Fruit fly (Drosophila melanogaster) whole organism, prepupa: ENCODE results near the gene CG1317.

ENCODE experiments used
- CG15336 ChIP-seq: fragments of 200-800 bp; sonication (Bioruptor generic); IDR thresholded peaks from 2 replicates; pipeline ENCODE4 v1.3.6; 2022; ENCODE audit warnings: missing biosample characterization, missing genetic modification characterization
- CG31627 ChIP-seq: fragments of 200-800 bp; sonication (Bioruptor generic); optimal IDR thresholded peaks from 3 replicates; lab custom pipeline; 2016; ENCODE audit warnings: missing biosample characterization, missing genetic modification characterization
- CG34406 ChIP-seq: fragments of 200-800 bp; sonication (Bioruptor generic); optimal IDR thresholded peaks from 3 replicates; lab custom pipeline; 2016; ENCODE audit warnings: missing biosample characterization, missing genetic modification characterization
- CG6163 ChIP-seq: fragments of 200-800 bp; sonication (Bioruptor generic); IDR thresholded peaks from 3 replicates; pipeline ENCODE4 v1.3.6; 2022; ENCODE audit warnings: missing biosample characterization, missing genetic modification characterization
- CG6792 ChIP-seq: fragments of 200-800 bp; sonication (Bioruptor generic); optimal IDR thresholded peaks from 3 replicates; lab custom pipeline; 2016; ENCODE audit warnings: missing biosample characterization, missing genetic modification characterization
- CG8319 ChIP-seq: fragments of 200-800 bp; sonication (Bioruptor generic); optimal IDR thresholded peaks from 3 replicates; lab custom pipeline; 2016; ENCODE audit warnings: missing biosample characterization, missing genetic modification characterization
- Gug ChIP-seq: fragments of 200-800 bp; sonication (Bioruptor generic); IDR thresholded peaks from 2 replicates; pipeline ENCODE4 v1.3.6; 2022; ENCODE audit warnings: missing biosample characterization, missing genetic modification characterization
- Hr4 ChIP-seq: fragments of 200-800 bp; sonication (Bioruptor generic); optimal IDR thresholded peaks from 3 replicates; lab custom pipeline; 2016; ENCODE audit warnings: missing biosample characterization, missing genetic modification characterization
- Lpt ChIP-seq: fragments of 200-800 bp; sonication (Bioruptor generic); optimal IDR thresholded peaks from 3 replicates; lab custom pipeline; 2016; ENCODE audit warnings: missing biosample characterization, missing genetic modification characterization
- Smox ChIP-seq: fragments of 200-800 bp; sonication (Bioruptor generic); optimal IDR thresholded peaks from 3 replicates; lab custom pipeline; 2016; ENCODE audit warnings: missing biosample characterization, missing genetic modification characterization
- Sox102F ChIP-seq: fragments of 200-800 bp; sonication (Bioruptor generic); optimal IDR thresholded peaks from 2 replicates; lab custom pipeline; 2016; ENCODE audit warnings: missing biosample characterization, mild to moderate bottlenecking, missing genetic modification characterization
- esn ChIP-seq: fragments of 200-800 bp; sonication (Bioruptor generic); optimal IDR thresholded peaks from 2 replicates; lab custom pipeline; 2016; ENCODE audit warnings: missing biosample characterization, mild to moderate bottlenecking, missing genetic modification characterization, moderate library complexity
- fd85E ChIP-seq: fragments of 200-800 bp; sonication (Bioruptor generic); optimal IDR thresholded peaks from 3 replicates; lab custom pipeline; 2016; ENCODE audit warnings: missing biosample characterization, missing genetic modification characterization

DNA sequence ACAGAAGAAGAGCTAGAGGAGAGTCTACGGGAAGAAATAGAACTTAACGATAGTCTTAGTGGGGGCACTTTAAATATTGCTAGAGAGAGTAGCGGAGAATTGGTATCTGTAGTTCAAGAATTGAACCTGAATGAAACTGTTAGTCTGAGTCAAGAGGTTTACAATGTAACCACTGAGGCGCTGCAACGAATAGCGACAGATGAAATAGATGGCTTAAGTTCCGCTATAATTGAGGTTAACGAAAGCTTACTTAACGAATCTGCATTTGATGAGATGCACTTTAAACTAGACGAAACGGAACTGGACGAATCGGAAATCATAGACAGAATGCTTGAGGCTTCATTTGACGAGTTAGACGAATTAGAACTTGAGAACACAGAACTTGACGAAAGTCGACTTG is 35.5 kb upstream of the CG1317 start:
- TF ChIP-seq Hr4 (GFP tag; lab: Kevin White, UChicago) (no peak), Smox (no peak), Gug (GFP tag; lab: Robert Waterston, UW) (no peak), CG31627 (GFP tag; lab: Kevin White, UChicago) (no peak), Lpt (no peak), Sox102F (GFP tag; lab: Kevin White, UChicago) (no peak), fd85E (GFP tag; lab: Kevin White, UChicago) (no peak), CG6163 (GFP tag; lab: Robert Waterston, UW) (no peak), CG34406 (no peak), CG8319 (GFP tag; lab: Kevin White, UChicago) (no peak), esn (GFP tag; lab: Kevin White, UChicago) (no peak), CG15336 (GFP tag; lab: Robert Waterston, UW) (no peak), CG6792 (GFP tag; lab: Kevin White, UChicago) (no peak)
